Worm (Caenorhabditis elegans) whole organism, early embryonic: ENCODE measurements around the gene C50H11.13.

Experiments used
- B0310.2 ChIP-seq: sonication (generic microtip); optimal IDR thresholded peaks from 2 replicates; lab custom pipeline; 2016; ENCODE audit warnings: mild to moderate bottlenecking, missing genetic modification characterization, missing compliant biosample characterization
- F13C5.2 ChIP-seq: sonication (generic microtip); optimal IDR thresholded peaks from 2 replicates; lab custom pipeline; 2017; ENCODE audit warnings: mild to moderate bottlenecking, missing genetic modification characterization, inconsistent platforms, missing compliant biosample characterization
- aly-1 ChIP-seq: sonication (generic microtip); optimal IDR thresholded peaks from 2 replicates; lab custom pipeline; 2016; ENCODE audit warnings: missing genetic modification characterization, missing compliant biosample characterization
- ama-1 ChIP-seq: fragments of 150-350 bp; optimal IDR thresholded peaks from 2 replicates; lab custom pipeline; 2014
- ceh-13 ChIP-seq: fragments of 200-800 bp; sonication (Bioruptor generic); optimal IDR thresholded peaks from 2 replicates; lab custom pipeline; 2018; ENCODE audit warnings: mild to moderate bottlenecking, missing genetic modification characterization, missing compliant biosample characterization
- ceh-36 ChIP-seq: sonication (generic microtip); optimal IDR thresholded peaks from 2 replicates; lab custom pipeline; 2016; ENCODE audit warnings: missing genetic modification characterization, inconsistent platforms, missing compliant biosample characterization
- ets-7 ChIP-seq: sonication (generic microtip); optimal IDR thresholded peaks from 2 replicates; lab custom pipeline; 2016; ENCODE audit warnings: missing genotype, missing genetic modification characterization, missing compliant biosample characterization
- flt-1 ChIP-seq: fragments of 200-800 bp; sonication (Bioruptor generic); IDR thresholded peaks from 2 replicates; pipeline ENCODE4 v1.3.6; 2022; ENCODE audit warnings: missing genetic modification characterization, missing compliant biosample characterization
- hmbx-1 ChIP-seq: sonication (generic microtip); optimal IDR thresholded peaks from 2 replicates; lab custom pipeline; 2016; ENCODE audit warnings: mild to moderate bottlenecking, missing genetic modification characterization, missing compliant biosample characterization
- hmg-4 ChIP-seq: fragments of 200-800 bp; sonication (Bioruptor generic); optimal IDR thresholded peaks from 2 replicates; lab custom pipeline; 2018; ENCODE audit warnings: mild to moderate bottlenecking, missing genetic modification characterization, missing compliant biosample characterization
- hnd-1 ChIP-seq: sonication (generic microtip); optimal IDR thresholded peaks from 2 replicates; lab custom pipeline; 2016; ENCODE audit warnings: missing genetic modification characterization, missing compliant biosample characterization
- pes-1 ChIP-seq: fragments of 200-800 bp; sonication (Bioruptor generic); IDR thresholded peaks from 2 replicates; pipeline ENCODE4 v1.3.6; 2022; ENCODE audit warnings: missing genetic modification reagents, missing genetic modification characterization, missing compliant biosample characterization
- scrt-1 ChIP-seq: fragments of 200-800 bp; sonication (Bioruptor generic); IDR thresholded peaks from 2 replicates; pipeline ENCODE4 v1.3.6; 2022; ENCODE audit warnings: missing genetic modification characterization, missing compliant biosample characterization
- sea-1 ChIP-seq: fragments of 200-800 bp; sonication (Bioruptor generic); conservative IDR thresholded peaks from 2 replicates; pipeline ENCODE4 v1.3.6; 2022; ENCODE audit warnings: missing genetic modification characterization, missing compliant biosample characterization
- tbx-11 ChIP-seq: fragments of 200-800 bp; sonication (Bioruptor generic); IDR thresholded peaks from 2 replicates; pipeline ENCODE4 v1.3.6; 2022; ENCODE audit warnings: missing genetic modification characterization, missing compliant biosample characterization
- tbx-37 ChIP-seq: fragments of 200-800 bp; sonication (Bioruptor generic); conservative IDR thresholded peaks from 2 replicates; pipeline ENCODE4 v1.3.6; 2022; ENCODE audit warnings: missing genetic modification reagents, missing genetic modification characterization, missing compliant biosample characterization
- tra-4 ChIP-seq: sonication (generic microtip); optimal IDR thresholded peaks from 2 replicates; lab custom pipeline; 2017; ENCODE audit warnings: missing genetic modification characterization, missing compliant biosample characterization

The C50H11.13 gene

DNA sequence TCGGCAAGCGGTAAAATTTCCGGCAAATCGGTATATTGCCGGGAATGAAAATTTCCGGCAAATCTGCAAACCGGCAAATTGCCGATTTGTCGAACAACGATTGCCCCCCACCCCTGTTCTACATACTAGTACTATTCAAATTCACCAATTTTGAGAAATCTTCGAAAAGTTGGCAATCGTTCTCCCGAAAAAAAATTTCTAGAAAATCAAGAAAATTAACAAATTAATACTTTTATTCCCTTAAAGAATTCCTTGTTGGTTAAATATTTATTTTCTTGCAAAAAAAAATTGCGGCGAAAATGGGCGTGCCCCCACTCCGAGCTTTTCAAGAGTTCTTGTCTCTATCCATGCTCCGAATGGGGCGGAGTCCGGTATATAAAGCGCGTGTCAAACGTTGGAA, 17.2 kb downstream of the C50H11.13 start, which contains the start of gene C50H11.8:
Gene C50H11.8 (plus strand): TSS at position 301 of the 400 bp plus-strand sequence.
- no peak for TF ChIP-seq ceh-36

ce11 chrV:3046364-3046763, 25.1 kb downstream of the C50H11.13 start:
- TF ChIP-seq B0310.2 (tag; lab: Kevin White, UChicago) (no peak), ets-7 (tag; lab: Kevin White, UChicago) (no peak), ama-1 (lab: Kevin White, UChicago) (no peak), aly-1 (tag; lab: Kevin White, UChicago) (no peak), tra-4 (no peak), tbx-37 (no peak), ceh-13 (no peak), scrt-1 (GFP tag; lab: Robert Waterston, UW) (no peak), hmg-4 (GFP tag; lab: Kevin White, UChicago) (no peak), sea-1 (no peak), pes-1 (GFP tag; lab: Robert Waterston, UW) (no peak), ceh-36 (no peak), hnd-1 (tag; lab: Kevin White, UChicago) (no peak), flt-1 (GFP tag; lab: Robert Waterston, UW) (no peak), F13C5.2 (tag; lab: Kevin White, UChicago) (no peak), hmbx-1 (tag; lab: Kevin White, UChicago) (no peak), tbx-11 (GFP tag; lab: Robert Waterston, UW) (no peak)

- TF ChIP-seq aly-1 (tag; lab: Kevin White, UChicago) (no peak), ama-1 (lab: Kevin White, UChicago) (no peak), tbx-11 (GFP tag; lab: Robert Waterston, UW) (no peak), F13C5.2 (tag; lab: Kevin White, UChicago) (no peak), B0310.2 (tag; lab: Kevin White, UChicago) (no peak)
These were observed 26.6 kb downstream of the C50H11.13 start, which contains the start of gene F59D6.1 for ce11 chrV:3044837-3045236. Gene F59D6.1 (plus strand): TSS chrV:3045137.

ce11 chrV:3040930-3041329, 30.5 kb downstream of the C50H11.13 start:
- TF ChIP-seq tbx-11 (GFP tag; lab: Robert Waterston, UW) (no peak), F13C5.2 (tag; lab: Kevin White, UChicago) (no peak), B0310.2 (tag; lab: Kevin White, UChicago) (no peak), sea-1 (no peak), ets-7 (tag; lab: Kevin White, UChicago) (no peak), pes-1 (GFP tag; lab: Robert Waterston, UW) (no peak)

DNA sequence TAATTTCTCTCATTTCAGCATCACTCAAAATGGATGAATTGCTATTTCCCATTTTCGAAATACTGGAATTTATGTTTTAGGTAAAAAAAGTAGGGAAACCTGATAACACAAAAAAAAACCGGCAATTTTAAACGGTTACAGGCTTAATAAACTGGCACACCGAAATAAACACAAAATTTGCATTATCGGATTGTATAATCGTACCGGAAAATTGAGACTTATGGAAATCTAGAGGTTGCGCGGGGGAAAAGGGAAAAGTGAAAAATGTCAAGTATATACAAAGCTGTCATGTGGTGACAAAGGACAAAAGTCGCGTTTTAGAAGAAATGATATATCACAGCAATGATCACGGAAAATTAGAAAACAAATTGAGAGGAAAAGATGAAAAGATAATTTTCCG, 32.2 kb downstream of the C50H11.13 start, which contains the start of gene chpf-2:
Gene chpf-2 (minus strand): TSS at position 101 of the 400 bp plus-strand sequence.
- TF ChIP-seq scrt-1 (GFP tag; lab: Robert Waterston, UW) (no peak), ets-7 (tag; lab: Kevin White, UChicago) (no peak), ceh-36 (no peak), hmbx-1 (tag; lab: Kevin White, UChicago) (no peak), ceh-13 (no peak), B0310.2 (tag; lab: Kevin White, UChicago) (no peak), hnd-1 (tag; lab: Kevin White, UChicago) (no peak), tbx-11 (GFP tag; lab: Robert Waterston, UW) (no peak), flt-1 (GFP tag; lab: Robert Waterston, UW) (no peak), ama-1 (lab: Kevin White, UChicago) (no peak), F13C5.2 (tag; lab: Kevin White, UChicago) (no peak)

DNA sequence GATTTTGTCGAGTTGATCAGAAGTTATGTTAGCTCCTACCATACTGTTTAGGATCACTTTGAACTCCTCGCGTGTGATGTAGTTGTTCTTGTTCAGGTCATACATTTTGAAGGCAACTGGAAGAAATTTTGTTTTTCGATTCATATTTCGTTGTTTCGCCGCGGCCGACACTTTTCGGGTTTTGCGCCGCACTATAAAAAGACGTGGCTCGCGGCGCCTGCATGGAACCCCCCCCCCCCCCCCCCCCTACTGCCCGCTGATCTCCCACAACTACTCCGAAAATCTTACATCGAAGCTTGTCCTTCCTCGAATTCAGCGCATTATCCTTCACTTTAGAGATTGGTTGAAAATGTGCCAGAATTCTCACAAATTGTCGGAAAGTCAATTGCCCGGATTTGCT, 33.4 kb downstream of the C50H11.13 start:
- no peak for TF ChIP-seq aly-1 (tag; lab: Kevin White, UChicago)
- no peak for TF ChIP-seq hnd-1 (tag; lab: Kevin White, UChicago)
- TF ChIP-seq pes-1 (GFP tag; lab: Robert Waterston, UW): no peak
- no peak for TF ChIP-seq scrt-1 (GFP tag; lab: Robert Waterston, UW)
- TF ChIP-seq ceh-13: no peak

DNA sequence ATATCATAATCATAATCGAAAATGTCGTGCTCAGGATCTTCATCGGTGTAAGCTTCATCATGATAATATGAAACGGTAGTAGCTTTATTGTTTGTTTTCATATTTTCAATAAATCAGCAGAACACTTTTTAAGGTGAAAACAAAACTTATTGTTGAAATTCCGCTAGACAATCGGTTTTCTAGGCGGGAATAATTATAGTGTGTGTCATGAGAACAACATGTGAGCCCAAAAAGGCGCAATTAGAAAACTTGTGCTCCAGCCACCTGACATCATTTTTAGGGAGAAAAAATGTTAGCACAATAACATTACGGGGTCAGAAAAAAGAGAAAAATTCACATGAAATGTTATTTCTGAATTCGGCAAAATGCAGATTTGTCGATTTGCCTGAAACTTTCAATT, 37.2 kb downstream of the C50H11.13 start, which contains the start of gene srw-8:
Gene srw-8 (minus strand): TSS at position 101 of the 400 bp plus-strand sequence.
- no peak for TF ChIP-seq hnd-1 (tag; lab: Kevin White, UChicago)
- TF ChIP-seq hmg-4 (GFP tag; lab: Kevin White, UChicago): no peak

- TF ChIP-seq hmg-4 (GFP tag; lab: Kevin White, UChicago) (no peak), ceh-13 (no peak), hnd-1 (tag; lab: Kevin White, UChicago) (no peak), ama-1 (lab: Kevin White, UChicago) (no peak), B0310.2 (tag; lab: Kevin White, UChicago) (no peak), ceh-36 (no peak), F13C5.2 (tag; lab: Kevin White, UChicago) (no peak), flt-1 (GFP tag; lab: Robert Waterston, UW) (no peak)
These were observed 39.1 kb downstream of the C50H11.13 start, which contains the start of gene irld-38 for ce11 chrV:3032343-3032742. Gene irld-38 (minus strand): TSS chrV:3032443.

- TF ChIP-seq aly-1 (tag; lab: Kevin White, UChicago) (no peak), flt-1 (GFP tag; lab: Robert Waterston, UW) (no peak), hmg-4 (GFP tag; lab: Kevin White, UChicago) (no peak), pes-1 (GFP tag; lab: Robert Waterston, UW) (no peak), ets-7 (tag; lab: Kevin White, UChicago) (no peak), tbx-11 (GFP tag; lab: Robert Waterston, UW) (no peak), hmbx-1 (tag; lab: Kevin White, UChicago) (no peak), ama-1 (lab: Kevin White, UChicago) (no peak), ceh-13 (no peak), ceh-36 (no peak), tbx-37 (no peak), sea-1 (no peak), hnd-1 (tag; lab: Kevin White, UChicago) (no peak), F13C5.2 (tag; lab: Kevin White, UChicago) (no peak), B0310.2 (tag; lab: Kevin White, UChicago) (no peak), scrt-1 (GFP tag; lab: Robert Waterston, UW) (no peak), tra-4 (no peak)
These were observed 43.2 kb downstream of the C50H11.13 start, which contains the start of gene asp-7 for ce11 chrV:3028205-3028604. Gene asp-7 (plus strand): TSS chrV:3028285.
